Worm (Caenorhabditis elegans): Measurements from ENCODE around the gene C02E7.10.
A peak's percentile ranks its signal among the peaks of the same experiment; 100 is the strongest.

The C02E7.10 gene

DNA sequence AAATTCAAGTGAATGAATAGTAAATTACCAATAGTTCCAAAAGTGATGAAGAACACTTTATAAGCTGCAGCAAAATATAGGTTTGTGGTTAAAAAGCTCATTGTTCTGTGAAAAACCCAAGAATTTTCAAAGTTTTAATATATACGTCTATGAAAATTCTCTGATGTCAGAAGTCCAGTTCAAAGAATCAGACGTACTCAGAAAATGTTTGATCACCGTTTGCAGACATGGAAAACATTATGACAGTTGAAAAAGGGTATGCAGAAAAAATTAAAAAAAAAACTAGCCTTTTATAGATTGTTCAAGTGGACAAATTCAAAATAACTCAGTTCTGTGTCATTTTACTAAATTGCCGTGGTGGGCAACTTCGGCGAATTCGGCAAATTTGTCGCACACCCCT is 41.8 kb upstream of the C02E7.10 start, which contains the start of gene srsx-10:
srsx-10 (minus strand) TSS at position 101 of the 400 bp plus-strand sequence.
- no peak for TF ChIP-seq bed-3 (GFP tag; optimal IDR thresholded peaks at IDR 0.05)
- TF ChIP-seq zip-8 (tag; optimal IDR thresholded peaks at IDR 0.05) = no peak
- TF ChIP-seq ham-2 (GFP tag; optimal IDR thresholded peaks at IDR 0.05) = no peak
- no peak for TF ChIP-seq mep-1 (tag; optimal IDR thresholded peaks at IDR 0.05)
- no peak for TF ChIP-seq tbx-8 (GFP tag; optimal IDR thresholded peaks at IDR 0.05)
- no peak for TF ChIP-seq nhr-12 (tag; optimal IDR thresholded peaks at IDR 0.05)
- no peak for TF ChIP-seq sptf-1 (tag; optimal IDR thresholded peaks at IDR 0.05)
- TF ChIP-seq ztf-11 (tag; optimal IDR thresholded peaks at IDR 0.05) = no peak
- TF ChIP-seq cnd-1 (tag; optimal IDR thresholded peaks at IDR 0.05) = no peak
- no peak for TF ChIP-seq ceh-83 (GFP tag; optimal IDR thresholded peaks at IDR 0.05)

DNA sequence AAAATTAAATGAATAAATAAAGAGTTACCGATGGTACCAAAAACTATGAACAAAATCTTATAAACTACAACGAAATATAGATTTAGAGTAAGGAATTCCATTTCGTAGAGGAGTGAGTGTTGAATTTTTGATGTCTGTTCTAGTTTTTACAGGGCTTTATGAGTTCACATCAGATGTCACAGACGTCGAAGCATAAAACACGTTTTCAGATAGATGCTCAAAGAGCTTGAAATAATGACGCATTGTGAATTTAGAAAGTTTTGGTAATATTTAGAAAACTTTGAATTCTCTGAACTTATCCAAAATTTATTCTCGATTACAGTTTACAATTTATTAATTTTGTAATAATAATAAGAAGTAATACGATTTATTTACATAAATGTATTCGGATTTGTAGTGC is 40.1 kb upstream of the C02E7.10 start, which contains the start of gene srsx-9:
srsx-9 (minus strand) TSS at position 101 of the 400 bp plus-strand sequence.
- TF ChIP-seq mep-1 (tag; optimal IDR thresholded peaks at IDR 0.05) = no peak
- TF ChIP-seq ceh-83 (GFP tag; optimal IDR thresholded peaks at IDR 0.05) = no peak
- TF ChIP-seq nhr-237 (tag; optimal IDR thresholded peaks at IDR 0.05) = no peak
- no peak for TF ChIP-seq bed-3 (GFP tag; optimal IDR thresholded peaks at IDR 0.05)
- no peak for TF ChIP-seq flh-1 (GFP tag; optimal IDR thresholded peaks at IDR 0.05)
- no peak for TF ChIP-seq hlh-1 (tag; optimal IDR thresholded peaks at IDR 0.05)
- no peak for TF ChIP-seq nhr-28 (tag; optimal IDR thresholded peaks at IDR 0.05)
- TF ChIP-seq ceh-39 (tag; optimal IDR thresholded peaks at IDR 0.05) = no peak
- TF ChIP-seq elt-3 (tag; optimal IDR thresholded peaks at IDR 0.05) = no peak
- no peak for TF ChIP-seq tbx-8 (GFP tag; optimal IDR thresholded peaks at IDR 0.05)

DNA sequence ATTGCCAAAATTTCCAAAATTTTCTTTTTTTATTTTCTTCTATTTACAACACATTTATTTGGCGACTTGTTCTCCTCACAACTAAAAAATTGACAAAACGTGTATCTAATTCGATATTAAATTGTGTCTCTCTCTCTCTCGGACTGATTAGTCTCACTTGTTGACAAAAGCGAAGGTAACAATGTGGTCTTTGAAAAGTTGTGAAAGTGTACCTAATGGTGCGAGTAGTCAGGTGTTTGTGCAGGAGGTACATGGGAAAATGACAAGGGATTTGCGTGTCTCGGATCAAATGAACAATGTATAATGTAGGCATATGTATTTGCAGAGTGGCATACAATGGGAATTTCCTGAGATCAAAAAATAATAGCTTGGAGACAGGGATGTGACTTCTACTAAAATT is 36.7 kb upstream of the C02E7.10 start:
- TF ChIP-seq sem-2 (GFP tag; optimal IDR thresholded peaks at IDR 0.05) = no peak
- no peak for TF ChIP-seq nhr-76 (tag; optimal IDR thresholded peaks at IDR 0.05)
- no peak for TF ChIP-seq mab-5 (tag; optimal IDR thresholded peaks at IDR 0.05)
- TF ChIP-seq bed-3 (GFP tag; optimal IDR thresholded peaks at IDR 0.05) = no peak
- no peak for TF ChIP-seq nhr-12 (tag; optimal IDR thresholded peaks at IDR 0.05)
- no peak for TF ChIP-seq ztf-11 (tag; optimal IDR thresholded peaks at IDR 0.05)
- TF ChIP-seq nhr-28 (tag; optimal IDR thresholded peaks at IDR 0.05) = no peak
- TF ChIP-seq lin-32 (GFP tag; optimal IDR thresholded peaks at IDR 0.05) = no peak
- no peak for TF ChIP-seq pha-4 (tag; optimal IDR thresholded peaks at IDR 0.05)
- no peak for TF ChIP-seq unc-62 (GFP tag; optimal IDR thresholded peaks at IDR 0.05)

DNA sequence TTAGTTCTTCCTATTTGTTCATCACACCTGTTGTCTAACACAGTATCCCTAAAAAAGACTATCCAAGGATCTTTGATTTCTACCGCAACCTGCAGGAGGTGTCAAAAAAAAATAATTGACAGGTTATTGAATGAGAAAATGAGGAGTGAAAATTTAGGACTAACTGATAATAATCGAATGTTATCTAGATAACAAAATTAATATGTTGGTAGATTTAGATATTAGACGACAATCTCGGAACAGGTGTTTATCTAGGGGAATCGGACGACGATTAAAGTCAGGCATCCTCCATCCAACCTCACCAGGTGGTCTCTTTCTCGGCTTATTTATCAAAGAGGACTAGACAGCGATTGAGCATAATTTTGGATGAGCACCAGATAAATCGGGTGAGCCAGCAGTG is 35.9 kb upstream of the C02E7.10 start:
- TF ChIP-seq nhr-2 (tag; optimal IDR thresholded peaks at IDR 0.05) (peak; percentile 47), ham-2 (GFP tag; optimal IDR thresholded peaks at IDR 0.05) (no peak), unc-62 (GFP tag; optimal IDR thresholded peaks at IDR 0.05) (no peak), drap-1 (GFP tag; optimal IDR thresholded peaks at IDR 0.05) (no peak), lin-32 (GFP tag; optimal IDR thresholded peaks at IDR 0.05) (peak; percentile 45), elt-1 (tag; optimal IDR thresholded peaks at IDR 0.05; ENCODE audit: borderline replicate concordance, insufficient read depth) (peak; percentile 97), hlh-1 (tag; optimal IDR thresholded peaks at IDR 0.05) (peak; percentile 39)

DNA sequence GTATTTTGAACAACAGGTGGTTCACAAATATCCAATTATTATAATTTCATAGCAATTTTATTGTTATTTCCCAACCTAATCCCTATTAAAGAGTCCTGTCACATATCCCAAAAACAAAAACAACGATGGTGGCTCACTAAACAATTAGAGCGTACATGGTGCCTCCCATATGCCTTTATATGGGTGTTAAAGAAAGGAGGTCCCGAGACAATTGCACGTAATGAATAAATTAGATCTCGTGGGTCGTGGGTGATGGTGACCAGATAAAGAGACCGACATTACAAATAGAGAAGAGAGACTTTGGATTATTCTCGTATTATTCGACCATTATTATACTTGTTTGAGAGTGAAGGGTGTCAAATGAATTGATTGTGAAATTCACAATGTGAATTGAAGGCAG is 34.4 kb upstream of the C02E7.10 start:
- TF ChIP-seq hlh-1 (tag; optimal IDR thresholded peaks at IDR 0.05) (no peak), elt-3 (tag; optimal IDR thresholded peaks at IDR 0.05) (no peak), unc-120 (tag; optimal IDR thresholded peaks at IDR 0.05; ENCODE audit: poor library complexity, severe bottlenecking) (peak; percentile 9), drap-1 (GFP tag; optimal IDR thresholded peaks at IDR 0.05) (no peak), tbx-8 (GFP tag; optimal IDR thresholded peaks at IDR 0.05) (no peak), cnd-1 (tag; optimal IDR thresholded peaks at IDR 0.05) (peak; percentile 28), mab-5 (tag; optimal IDR thresholded peaks at IDR 0.05) (no peak), unc-62 (GFP tag; optimal IDR thresholded peaks at IDR 0.05) (peak; percentile 20), snpc-4 (tag; optimal IDR thresholded peaks at IDR 0.05) (no peak), zip-8 (tag; optimal IDR thresholded peaks at IDR 0.05) (no peak), flh-1 (GFP tag; optimal IDR thresholded peaks at IDR 0.05) (no peak), M03D4.4 (tag; optimal IDR thresholded peaks at IDR 0.05) (no peak), blmp-1 (tag; optimal IDR thresholded peaks at IDR 0.05) (no peak), bed-3 (GFP tag; optimal IDR thresholded peaks at IDR 0.05) (no peak), mep-1 (tag; optimal IDR thresholded peaks at IDR 0.05) (no peak), ham-2 (GFP tag; optimal IDR thresholded peaks at IDR 0.05) (no peak), nhr-237 (tag; optimal IDR thresholded peaks at IDR 0.05) (no peak), ceh-83 (GFP tag; optimal IDR thresholded peaks at IDR 0.05) (no peak), lsy-2 (tag; optimal IDR thresholded peaks at IDR 0.05) (no peak), sptf-1 (tag; optimal IDR thresholded peaks at IDR 0.05) (peak; percentile 38), lin-13 (tag; optimal IDR thresholded peaks at IDR 0.05) (no peak), pha-4 (tag; optimal IDR thresholded peaks at IDR 0.05) (no peak), nhr-2 (tag; optimal IDR thresholded peaks at IDR 0.05) (peak; percentile 52), mls-2 (tag; optimal IDR thresholded peaks at IDR 0.05) (peak; percentile 57), sem-2 (GFP tag; optimal IDR thresholded peaks at IDR 0.05) (no peak), ces-1 (GFP tag; optimal IDR thresholded peaks at IDR 0.05) (peak; percentile 96), nhr-12 (tag; optimal IDR thresholded peaks at IDR 0.05) (no peak), nhr-28 (tag; optimal IDR thresholded peaks at IDR 0.05) (no peak), elt-1 (tag; optimal IDR thresholded peaks at IDR 0.05; ENCODE audit: borderline replicate concordance, insufficient read depth) (no peak), ceh-43 (GFP tag; optimal IDR thresholded peaks at IDR 0.05) (peak; percentile 71), nhr-76 (tag; optimal IDR thresholded peaks at IDR 0.05) (no peak), ceh-39 (tag; optimal IDR thresholded peaks at IDR 0.05) (no peak), ztf-11 (tag; optimal IDR thresholded peaks at IDR 0.05) (no peak), lin-32 (GFP tag; optimal IDR thresholded peaks at IDR 0.05) (no peak), unc-39 (tag; optimal IDR thresholded peaks at IDR 0.05) (peak; percentile 66)
